Worm (Caenorhabditis elegans): Measurements from ENCODE around the gene F52E1.14.

F52E1.14 gene

DNA sequence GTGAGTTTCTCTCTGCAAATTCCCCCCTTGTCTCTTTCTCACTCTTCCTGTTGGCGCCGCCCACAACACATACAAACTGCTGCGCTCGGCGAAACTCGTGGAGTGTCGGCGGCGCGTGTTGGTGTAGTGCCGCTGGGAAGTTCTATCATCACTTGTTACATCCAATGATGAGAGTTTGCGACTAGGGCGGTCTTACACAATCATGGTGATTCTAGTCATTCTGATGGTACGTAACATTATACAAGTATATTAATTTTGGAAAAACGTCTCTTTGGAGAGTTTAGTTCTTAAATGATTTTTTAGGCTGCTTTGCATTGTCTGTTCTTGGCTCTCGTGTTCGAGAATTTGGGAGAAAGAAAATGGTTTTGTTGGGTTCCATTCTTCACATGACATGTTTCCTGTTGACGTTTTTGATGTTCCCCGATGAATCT, 34.7 kb upstream of the F52E1.14 start (continued):
- TF ChIP-seq unc-62 (GFP tag; optimal IDR thresholded peaks at IDR 0.05 in 1 of 2) (no peak), unc-62 (tag; optimal IDR thresholded peaks at IDR 0.05) (no peak), daf-8 (GFP tag; IDR thresholded peaks at IDR 0.05) (no peak), Y105C5A.15 (GFP tag; IDR thresholded peaks at IDR 0.05) (no peak), F44E2.7 (GFP tag; IDR thresholded peaks at IDR 0.05) (no peak), zip-11 (GFP tag; IDR thresholded peaks at IDR 0.05) (no peak), daf-16 (GFP tag; optimal IDR thresholded peaks at IDR 0.05) (peak; percentile 64 to 69), daf-16 (tag; optimal IDR thresholded peaks at IDR 0.05) (peak; percentile 87), fkh-10 (GFP tag; optimal IDR thresholded peaks at IDR 0.05) (no peak), madf-9 (GFP tag; conservative IDR thresholded peaks at IDR 0.05) (no peak), lim-7 (GFP tag; IDR thresholded peaks at IDR 0.05) (no peak), nhr-41 (GFP tag; IDR thresholded peaks at IDR 0.05) (0 out of 2 replicates have a peak, but pooled peaks have one; percentile 47), nhr-102 (tag; optimal IDR thresholded peaks at IDR 0.05) (peak; percentile 91), snpc-4 (tag; optimal IDR thresholded peaks at IDR 0.05) (peak; percentile 95), Y5F2A.4 (GFP tag; optimal IDR thresholded peaks at IDR 0.05) (no peak)

DNA sequence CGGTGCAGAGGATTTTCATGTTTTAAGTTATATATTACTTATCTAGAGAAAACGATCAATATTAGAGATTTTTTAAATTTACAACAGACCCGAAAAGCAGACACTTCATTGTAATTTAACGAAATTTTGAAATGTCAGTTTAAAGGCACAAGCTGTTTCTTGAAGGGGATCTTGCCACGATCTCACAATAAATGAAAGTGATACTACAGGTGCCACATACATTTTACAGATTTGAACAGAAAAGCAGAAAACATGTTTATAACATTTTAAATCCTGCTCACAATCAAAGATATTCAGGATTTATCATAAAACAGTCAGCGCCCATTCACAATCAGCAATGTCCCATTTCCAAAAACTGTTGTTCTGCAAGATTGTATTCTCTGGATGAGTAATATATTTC, 33.8 kb upstream of the F52E1.14 start:
- no peak for TF ChIP-seq rbr-2 (tag; optimal IDR thresholded peaks at IDR 0.05)
- TF ChIP-seq dmd-8 (GFP tag; IDR thresholded peaks at IDR 0.05), result no peak
- TF ChIP-seq ZK337.2 (GFP tag; IDR thresholded peaks at IDR 0.05), result no peak
- TF ChIP-seq aha-1 (tag), result peak; percentile 94

DNA sequence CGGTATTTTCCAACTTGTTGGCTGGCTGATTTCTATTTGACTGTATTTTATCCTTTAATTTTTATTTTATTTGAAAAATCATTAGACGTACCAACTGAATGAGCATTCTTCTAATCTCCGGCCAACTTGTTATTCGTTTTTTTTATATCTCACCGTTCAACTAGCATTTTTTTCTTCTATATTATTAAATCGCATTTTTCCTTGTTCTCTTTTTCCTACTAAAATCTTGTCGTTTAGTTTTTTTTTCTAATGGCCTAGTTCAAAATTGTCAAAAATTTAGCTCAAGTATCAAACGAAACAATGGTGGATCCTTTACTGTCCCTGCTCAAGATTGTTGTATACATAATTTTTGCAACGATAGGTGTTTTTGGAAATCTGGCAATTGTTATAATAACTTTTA, 32.4 kb upstream of the F52E1.14 start, which contains the start of gene srsx-22:
Gene srsx-22, plus strand, starts transcription at position 301 of the 400 bp plus-strand sequence.
- TF ChIP-seq nhr-28 (tag; optimal IDR thresholded peaks at IDR 0.05), result no peak
- no peak for TF ChIP-seq zfp-3 (GFP tag; conservative IDR thresholded peaks at IDR 0.05)
- no peak for TF ChIP-seq Y5F2A.4 (GFP tag; optimal IDR thresholded peaks at IDR 0.05)
- no peak for TF ChIP-seq F26F4.8 (GFP tag; conservative IDR thresholded peaks at IDR 0.05)
- TF ChIP-seq dmd-6 (GFP tag; IDR thresholded peaks at IDR 0.05), result no peak
- no peak for TF ChIP-seq egl-43 (GFP tag; IDR thresholded peaks at IDR 0.05)
- no peak for TF ChIP-seq spr-3 (GFP tag; optimal IDR thresholded peaks at IDR 0.05)
- no peak for TF ChIP-seq lin-1 (GFP tag; IDR thresholded peaks at IDR 0.05)
- no peak for TF ChIP-seq ceh-82 (tag; optimal IDR thresholded peaks at IDR 0.05)
- TF ChIP-seq lir-3 (tag; optimal IDR thresholded peaks at IDR 0.05), result no peak
- TF ChIP-seq nhr-111 (GFP tag; optimal IDR thresholded peaks at IDR 0.05), result no peak

DNA sequence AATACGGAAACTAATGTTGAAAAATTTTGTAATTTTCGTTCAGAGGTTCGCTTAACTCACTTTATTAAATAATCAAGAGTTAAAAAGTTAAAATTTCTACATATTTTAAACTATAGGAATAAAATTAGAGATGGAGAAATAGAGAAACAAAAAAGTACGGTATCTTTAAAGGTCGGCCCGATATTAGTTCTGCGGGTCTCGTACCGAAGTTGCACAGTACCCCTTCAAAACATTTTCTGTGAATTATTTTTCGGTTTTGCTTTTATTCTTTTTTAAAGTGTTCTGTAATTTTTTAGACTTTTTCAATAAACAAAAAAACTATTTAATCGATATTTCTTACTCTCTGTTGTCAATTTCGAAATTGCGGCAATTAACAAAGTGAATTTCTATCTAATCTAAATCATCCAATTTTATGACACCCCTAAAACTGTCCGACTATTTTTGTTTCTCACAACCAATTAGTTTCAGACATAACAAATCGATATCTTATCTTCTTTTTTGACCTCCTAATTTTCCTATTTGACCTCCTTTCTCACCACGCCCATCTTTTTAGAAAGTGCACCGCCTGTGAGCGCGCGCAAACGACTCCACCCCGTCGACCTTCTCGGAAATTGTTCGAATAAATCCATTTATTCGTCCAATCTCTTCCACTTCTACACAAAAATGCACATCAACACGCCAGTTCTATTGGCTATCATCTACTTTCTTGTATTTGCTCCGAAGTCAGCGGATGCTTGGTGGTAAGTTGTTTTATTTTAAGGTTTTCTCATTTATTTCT, 28.1 kb upstream of the F52E1.14 start, which contains the start of gene mom-2:
Gene mom-2, plus strand, starts transcription at position 554 of the 778 bp plus-strand sequence.
- TF ChIP-seq F26F4.8 (GFP tag; conservative IDR thresholded peaks at IDR 0.05) (no peak), lin-15B (tag; optimal IDR thresholded peaks at IDR 0.05) (no peak), dmd-6 (GFP tag; IDR thresholded peaks at IDR 0.05) (no peak), daf-8 (GFP tag; IDR thresholded peaks at IDR 0.05) (no peak), mxl-2 (GFP tag; conservative IDR thresholded peaks at IDR 0.05) (no peak), nhr-25 (tag; optimal IDR thresholded peaks at IDR 0.05; ENCODE audit: borderline replicate concordance, insufficient read depth) (no peak)

DNA sequence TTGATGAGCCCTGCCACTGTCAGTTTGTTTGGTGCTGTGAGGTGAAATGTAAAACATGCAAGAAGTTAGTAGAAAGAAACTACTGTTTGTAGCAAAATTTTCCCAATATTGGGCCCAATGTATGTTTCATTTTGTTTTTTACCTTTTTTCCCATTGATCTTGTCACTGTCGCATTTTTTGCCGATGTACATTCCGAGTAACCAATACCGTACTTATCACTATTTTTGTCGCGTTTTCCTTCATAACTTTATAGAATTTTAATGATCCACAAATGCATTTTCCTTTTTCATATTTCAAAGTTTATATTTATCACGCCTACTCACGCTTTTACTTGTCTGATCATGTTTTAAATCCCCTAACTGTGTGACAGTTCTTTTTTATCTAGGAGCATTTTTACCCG, 26.0 kb upstream of the F52E1.14 start:
- peak; percentile 92 for TF ChIP-seq aha-1 (tag)
- no peak for TF ChIP-seq arid-1 (GFP tag; conservative IDR thresholded peaks at IDR 0.05)
